Fruit fly (Drosophila melanogaster) whole organism, embryonic: ENCODE results near the gene r-cup.
A peak's percentile ranks its signal among the peaks of the same experiment; 100 is the strongest.

Experiments
- CG1024 ChIP-seq: fragments of 200-800 bp; sonication (Bioruptor generic); IDR thresholded peaks from 2 replicates; pipeline ENCODE4 v1.3.6; 2022; ENCODE audit warnings: missing biosample characterization, missing genetic modification characterization
- CG10267 ChIP-seq: fragments of 200-800 bp; sonication (Bioruptor generic); optimal IDR thresholded peaks from 2 replicates; lab custom pipeline; 2018; ENCODE audit warnings: missing biosample characterization, mild to moderate bottlenecking, missing genetic modification characterization, moderate library complexity
- CG10366 ChIP-seq: fragments of 200-800 bp; sonication (Bioruptor generic); IDR thresholded peaks from 2 replicates; pipeline ENCODE4 v1.3.6; 2022; ENCODE audit warnings: missing biosample characterization, missing genetic modification characterization
- CG10565 ChIP-seq: fragments of 200-800 bp; sonication (Bioruptor generic); optimal IDR thresholded peaks from 3 replicates; lab custom pipeline; 2016; ENCODE audit warnings: missing biosample characterization, mild to moderate bottlenecking, missing genetic modification characterization
- CG11247 ChIP-seq: fragments of 200-800 bp; sonication (Bioruptor generic); IDR thresholded peaks from 2 replicates; pipeline ENCODE4 v1.3.6; 2022; ENCODE audit warnings: missing biosample characterization, missing genetic modification characterization
- CG11456 ChIP-seq: fragments of 200-800 bp; sonication (Bioruptor generic); IDR thresholded peaks from 3 replicates; pipeline ENCODE4 v1.3.6; 2022; ENCODE audit warnings: missing biosample characterization, missing genetic modification characterization
- CG13424 ChIP-seq: fragments of 200-800 bp; sonication (Bioruptor generic); optimal IDR thresholded peaks from 2 replicates; lab custom pipeline; 2019; ENCODE audit warnings: missing biosample characterization, mild to moderate bottlenecking, missing genetic modification characterization, moderate library complexity
- CG13624 ChIP-seq: fragments of 200-800 bp; sonication (Bioruptor generic); optimal IDR thresholded peaks from 2 replicates; lab custom pipeline; 2016; ENCODE audit warnings: missing biosample characterization, missing genetic modification characterization
- CG14965 ChIP-seq: fragments of 200-800 bp; sonication (Bioruptor generic); optimal IDR thresholded peaks from 2 replicates; lab custom pipeline; 2016; ENCODE audit warnings: missing biosample characterization, missing genetic modification characterization, borderline replicate concordance
- CG15011 ChIP-seq: fragments of 200-800 bp; sonication (Bioruptor generic); optimal IDR thresholded peaks from 3 replicates; lab custom pipeline; 2018; ENCODE audit warnings: missing biosample characterization, mild to moderate bottlenecking, missing genetic modification characterization
- CG1602 ChIP-seq: fragments of 200-800 bp; sonication (Bioruptor generic); optimal IDR thresholded peaks from 3 replicates; lab custom pipeline; 2016; ENCODE audit warnings: missing biosample characterization, missing genetic modification characterization
- CG18764 ChIP-seq: fragments of 200-800 bp; sonication (Bioruptor generic); optimal IDR thresholded peaks from 3 replicates; lab custom pipeline; 2016; ENCODE audit warnings: missing biosample characterization, missing genetic modification characterization
- CG3065 ChIP-seq: fragments of 200-800 bp; sonication (Bioruptor generic); optimal IDR thresholded peaks from 2 replicates; lab custom pipeline; 2016; ENCODE audit warnings: missing biosample characterization, missing genetic modification characterization
- CG32767 ChIP-seq: fragments of 200-800 bp; sonication (Bioruptor generic); IDR thresholded peaks from 2 replicates; pipeline ENCODE4 v1.3.6; 2022; ENCODE audit warnings: missing biosample characterization, missing genetic modification characterization
- CG4282 ChIP-seq: fragments of 200-800 bp; sonication (Bioruptor generic); optimal IDR thresholded peaks from 2 replicates; lab custom pipeline; 2016; ENCODE audit warnings: missing biosample characterization, missing genetic modification characterization
- CG4404 ChIP-seq: fragments of 200-800 bp; sonication (Bioruptor generic); IDR thresholded peaks from 2 replicates; pipeline ENCODE4 v1.3.6; 2022; ENCODE audit warnings: missing biosample characterization, missing genetic modification characterization
- CG4820 ChIP-seq: fragments of 200-800 bp; sonication (Bioruptor generic); optimal IDR thresholded peaks from 3 replicates; lab custom pipeline; 2016; ENCODE audit warnings: missing biosample characterization, missing genetic modification characterization
- CG6654 ChIP-seq: fragments of 200-800 bp; sonication (Bioruptor generic); optimal IDR thresholded peaks from 2 replicates; lab custom pipeline; 2017; ENCODE audit warnings: missing biosample characterization, mild to moderate bottlenecking, missing genetic modification characterization
- CG6765 ChIP-seq: fragments of 200-800 bp; sonication (Bioruptor generic); optimal IDR thresholded peaks from 3 replicates; lab custom pipeline; 2017; ENCODE audit warnings: missing biosample characterization, mild to moderate bottlenecking, missing genetic modification characterization
- CkIIα-i1 ChIP-seq: fragments of 200-800 bp; sonication (Bioruptor generic); IDR thresholded peaks from 2 replicates; pipeline ENCODE4 v1.3.6; 2022; ENCODE audit warnings: missing biosample characterization, missing genetic modification characterization
- D19A ChIP-seq: fragments of 200-800 bp; optimal IDR thresholded peaks from 3 replicates; lab custom pipeline; 2019; ENCODE audit warnings: missing biosample characterization, mild to moderate bottlenecking, missing genetic modification characterization, moderate library complexity
- HmgD ChIP-seq: fragments of 200-800 bp; sonication (Bioruptor generic); optimal IDR thresholded peaks from 3 replicates; lab custom pipeline; 2016; ENCODE audit warnings: missing biosample characterization, missing genetic modification characterization
- Kr ChIP-seq: fragments of 200-800 bp; sonication (Bioruptor generic); optimal IDR thresholded peaks from 2 replicates; lab custom pipeline; 2017; ENCODE audit warnings: missing biosample characterization, mild to moderate bottlenecking, missing genetic modification characterization
- MTF-1 ChIP-seq: fragments of 200-800 bp; sonication (Bioruptor generic); optimal IDR thresholded peaks from 2 replicates; lab custom pipeline; 2018; ENCODE audit warnings: missing biosample characterization, mild to moderate bottlenecking, missing genetic modification characterization, borderline replicate concordance
- Nf-YA ChIP-seq: fragments of 200-800 bp; sonication (Bioruptor generic); IDR thresholded peaks from 2 replicates; pipeline ENCODE4 v1.3.6; 2022; ENCODE audit warnings: missing biosample characterization, missing genetic modification characterization
- NfI ChIP-seq: fragments of 200-800 bp; sonication (Bioruptor generic); optimal IDR thresholded peaks from 3 replicates; lab custom pipeline; 2018; ENCODE audit warnings: missing biosample characterization, mild to moderate bottlenecking, missing genetic modification characterization, moderate library complexity
- Side ChIP-seq: fragments of 200-800 bp; sonication (Bioruptor generic); optimal IDR thresholded peaks from 2 replicates; lab custom pipeline; 2016; ENCODE audit warnings: missing biosample characterization, missing genetic modification characterization
- Vsx1 ChIP-seq: fragments of 200-800 bp; sonication (Bioruptor generic); optimal IDR thresholded peaks from 2 replicates; lab custom pipeline; 2017; ENCODE audit warnings: missing biosample characterization, mild to moderate bottlenecking, missing genetic modification characterization, missing genetic modification reagents
- ab ChIP-seq: fragments of 200-800 bp; sonication (Bioruptor generic); optimal IDR thresholded peaks from 2 replicates; lab custom pipeline; 2016; ENCODE audit warnings: missing biosample characterization, missing genetic modification characterization
- ac ChIP-seq: fragments of 200-800 bp; sonication (Bioruptor generic); optimal IDR thresholded peaks from 3 replicates; lab custom pipeline; 2017; ENCODE audit warnings: missing biosample characterization, mild to moderate bottlenecking, missing genetic modification characterization
- ash1 ChIP-seq: fragments of 200-800 bp; sonication (Bioruptor generic); optimal IDR thresholded peaks from 2 replicates; lab custom pipeline; 2018; ENCODE audit warnings: missing biosample characterization, mild to moderate bottlenecking, missing genetic modification characterization
- bbx ChIP-seq: fragments of 200-800 bp; sonication (Bioruptor generic); IDR thresholded peaks from 2 replicates; pipeline ENCODE4 v1.3.6; 2022; ENCODE audit warnings: missing biosample characterization, missing genetic modification characterization; ENCODE audit not compliant: partially characterized antibody
- bcd ChIP-seq: fragments of 200-800 bp; sonication (Bioruptor generic); optimal IDR thresholded peaks from 2 replicates; lab custom pipeline; 2017; ENCODE audit warnings: missing biosample characterization, mild to moderate bottlenecking, missing genetic modification characterization
- br ChIP-seq: fragments of >200 bp; optimal IDR thresholded peaks from 2 replicates; lab custom pipeline; 2017
- corto ChIP-seq: fragments of 200-800 bp; sonication (Bioruptor generic); optimal IDR thresholded peaks from 2 replicates; lab custom pipeline; 2016; ENCODE audit warnings: missing biosample characterization, mild to moderate bottlenecking, missing genetic modification characterization, moderate library complexity
- dati ChIP-seq: fragments of 200-800 bp; sonication (Bioruptor generic); IDR thresholded peaks from 2 replicates; pipeline ENCODE4 v1.3.6; 2022; ENCODE audit warnings: missing biosample characterization, missing genetic modification characterization
- dimm ChIP-seq: fragments of 200-800 bp; sonication (Bioruptor generic); IDR thresholded peaks from 2 replicates; pipeline ENCODE4 v1.3.6; 2022; ENCODE audit warnings: missing biosample characterization, missing genetic modification characterization
- dmrt11E ChIP-seq: fragments of 200-800 bp; sonication (Bioruptor generic); optimal IDR thresholded peaks from 3 replicates; lab custom pipeline; 2018; ENCODE audit warnings: missing biosample characterization, mild to moderate bottlenecking, missing genetic modification characterization, moderate library complexity
- emc ChIP-seq: fragments of 200-800 bp; sonication (Bioruptor generic); optimal IDR thresholded peaks from 2 replicates; lab custom pipeline; 2016; ENCODE audit warnings: missing biosample characterization, missing genetic modification characterization
- gt ChIP-seq: fragments of 200-800 bp; sonication (Bioruptor generic); IDR thresholded peaks from 2 replicates; pipeline ENCODE4 v1.3.6; 2022; ENCODE audit warnings: missing biosample characterization, missing genetic modification characterization
- hb ChIP-seq: fragments of 200-800 bp; sonication (Bioruptor generic); IDR thresholded peaks from 3 replicates; pipeline ENCODE4 v1.3.6; 2022; ENCODE audit warnings: missing biosample characterization, missing genetic modification characterization; ENCODE audit not compliant: partially characterized antibody
- inv ChIP-seq: fragments of 200-800 bp; sonication (Bioruptor generic); IDR thresholded peaks from 2 replicates; pipeline ENCODE4 v1.3.6; 2022; ENCODE audit warnings: missing biosample characterization, missing genetic modification characterization; ENCODE audit not compliant: partially characterized antibody
- jing ChIP-seq: fragments of 200-800 bp; sonication (Bioruptor generic); optimal IDR thresholded peaks from 2 replicates; lab custom pipeline; 2018; ENCODE audit warnings: missing biosample characterization, mild to moderate bottlenecking, missing genetic modification characterization
- mirr ChIP-seq: fragments of 200-800 bp; sonication (Bioruptor generic); optimal IDR thresholded peaks from 3 replicates; lab custom pipeline; 2018; ENCODE audit warnings: missing biosample characterization, mild to moderate bottlenecking, missing genetic modification characterization
- otp ChIP-seq: fragments of 200-800 bp; sonication (Bioruptor generic); IDR thresholded peaks from 3 replicates; pipeline ENCODE4, ENCODE4 v1.3.6; 2022; ENCODE audit warnings: missing biosample characterization, missing genetic modification characterization
- pho ChIP-seq: fragments of 200-800 bp; sonication (Bioruptor generic); optimal IDR thresholded peaks from 2 replicates; lab custom pipeline; 2016; ENCODE audit warnings: missing biosample characterization, missing genetic modification characterization
- schlank ChIP-seq: fragments of 200-800 bp; sonication (Bioruptor generic); optimal IDR thresholded peaks from 2 replicates; lab custom pipeline; 2018; ENCODE audit warnings: missing biosample characterization, mild to moderate bottlenecking, missing genetic modification characterization
- slbo ChIP-seq: fragments of 200-800 bp; sonication (Bioruptor generic); IDR thresholded peaks from 2 replicates; pipeline ENCODE4 v1.3.6; 2022; ENCODE audit warnings: missing biosample characterization, missing genetic modification characterization
- stc ChIP-seq: fragments of 200-800 bp; sonication (Bioruptor generic); IDR thresholded peaks from 2 replicates; pipeline ENCODE4 v1.3.6; 2022; ENCODE audit warnings: missing biosample characterization, missing genetic modification characterization
- stwl ChIP-seq: fragments of 200-800 bp; sonication (Bioruptor generic); optimal IDR thresholded peaks from 3 replicates; lab custom pipeline; 2018; ENCODE audit warnings: missing biosample characterization, mild to moderate bottlenecking, missing genetic modification characterization, moderate library complexity
- zen ChIP-seq: fragments of 200-800 bp; sonication (Bioruptor generic); optimal IDR thresholded peaks from 3 replicates; lab custom pipeline; 2018; ENCODE audit warnings: missing biosample characterization, mild to moderate bottlenecking, missing genetic modification characterization, moderate library complexity

The r-cup gene

DNA sequence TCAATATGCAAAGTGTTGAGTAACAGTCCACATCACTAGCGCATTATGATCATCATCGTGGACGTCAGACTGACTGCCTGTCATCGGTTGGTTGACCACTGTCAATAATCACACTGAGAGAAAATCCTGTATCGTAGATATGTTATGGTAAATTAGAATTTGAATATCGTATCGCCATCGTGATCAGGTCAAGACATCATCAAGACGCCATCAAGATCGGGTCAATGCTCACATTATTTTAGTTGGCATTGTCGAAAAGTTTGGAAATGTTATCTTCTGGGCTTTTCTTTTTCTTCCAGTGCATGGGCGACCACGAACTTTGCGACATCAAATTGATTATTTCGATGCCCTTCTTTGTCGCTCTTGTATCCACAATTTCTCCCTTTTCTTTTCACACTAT is 33.3 kb upstream of the r-cup start (continued):
- TF ChIP-seq CG10267 (tag; lab: Kevin White, UChicago) (peak; percentile 81), inv (GFP tag; lab: Robert Waterston, UW) (no peak), ab (peak; percentile 79), dati (peak; percentile 51), ash1 (GFP tag; lab: Kevin White, UChicago) (no peak), CG3065 (peak; percentile 80), CG32767 (GFP tag; lab: Robert Waterston, UW) (peak; percentile 87), stwl (tag; lab: Kevin White, UChicago) (no peak), CG10366 (GFP tag; lab: Robert Waterston, UW) (peak; percentile 89), hb (no peak), pho (GFP tag; lab: Kevin White, UChicago) (peak; percentile 79), schlank (tag; lab: Kevin White, UChicago) (peak; percentile 74), CG1602 (GFP tag; lab: Kevin White, UChicago) (peak; percentile 85), bcd (GFP tag; lab: Kevin White, UChicago) (peak; percentile 87), Kr (GFP tag; lab: Kevin White, UChicago) (no peak), CG18764 (GFP tag; lab: Kevin White, UChicago) (peak; percentile 79), slbo (GFP tag; lab: Robert Waterston, UW) (peak; percentile 89), Nf-YA (peak; percentile 61), NfI (GFP tag; lab: Kevin White, UChicago) (peak; percentile 93), CG11247 (GFP tag; lab: Robert Waterston, UW) (peak; percentile 69), CG1024 (GFP tag; lab: Robert Waterston, UW) (peak; percentile 76), CG6765 (GFP tag; lab: Kevin White, UChicago) (peak; percentile 80), bbx (GFP tag; lab: Robert Waterston, UW) (no peak), D19A (tag; lab: Kevin White, UChicago) (peak; percentile 60), gt (GFP tag; lab: Robert Waterston, UW) (no peak), br (no peak), dmrt11E (tag; lab: Kevin White, UChicago) (peak; percentile 90), CG13624 (GFP tag; lab: Kevin White, UChicago) (peak; percentile 89), CkIIα-i1 (GFP tag; lab: Robert Waterston, UW) (peak; percentile 47; the same call in 1 of the 2 replicates), HmgD (GFP tag; lab: Kevin White, UChicago) (peak; percentile 73), jing (GFP tag; lab: Kevin White, UChicago) (peak; percentile 91), CG4820 (GFP tag; lab: Kevin White, UChicago) (peak; percentile 84), MTF-1 (peak; percentile 86), mirr (GFP tag; lab: Kevin White, UChicago) (peak; percentile 48), zen (tag; lab: Kevin White, UChicago) (peak; percentile 68), Side (peak; percentile 86), CG15011 (GFP tag; lab: Kevin White, UChicago) (peak; percentile 56), otp (peak; percentile 77; the same call in 2 of the 3 replicates), Vsx1 (peak; percentile 56), CG14965 (GFP tag; lab: Kevin White, UChicago) (peak; percentile 63), corto (GFP tag; lab: Kevin White, UChicago) (no peak), dimm (GFP tag; lab: Robert Waterston, UW) (peak; percentile 66), emc (GFP tag; lab: Kevin White, UChicago) (peak; percentile 39), CG13424 (tag; lab: Kevin White, UChicago) (peak; percentile 90), CG11456 (GFP tag; lab: Robert Waterston, UW) (peak; percentile 71; the same call in 2 of the 3 replicates), CG10565 (GFP tag; lab: Kevin White, UChicago) (peak; percentile 43), ac (GFP tag; lab: Kevin White, UChicago) (peak; percentile 42), CG4282 (GFP tag; lab: Kevin White, UChicago) (peak; percentile 78), stc (GFP tag; lab: Robert Waterston, UW) (peak; percentile 89), CG4404 (GFP tag; lab: Robert Waterston, UW) (peak; percentile 32; the same call in 1 of the 2 replicates), CG6654 (peak; percentile 78)
